Fruit fly (Drosophila melanogaster) whole organism, wandering third instar larva: ENCODE data around the gene CG34134.

ENCODE experiments used
- Abd-B ChIP-seq: fragments of >200 bp; optimal IDR thresholded peaks from 2 replicates; lab custom pipeline; 2017; ENCODE audit warnings: missing biosample characterization, missing genetic modification characterization
- CG32264 ChIP-seq: fragments of 200-800 bp; sonication (Bioruptor generic); optimal IDR thresholded peaks from 2 replicates; lab custom pipeline; 2016; ENCODE audit warnings: missing biosample characterization, missing genetic modification characterization
- CG9705 ChIP-seq: fragments of 200-800 bp; sonication (Bioruptor generic); optimal IDR thresholded peaks from 2 replicates; lab custom pipeline; 2018; ENCODE audit warnings: missing biosample characterization, mild to moderate bottlenecking, missing genetic modification characterization
- CrebA ChIP-seq: fragments of 200-800 bp; sonication (Bioruptor generic); optimal IDR thresholded peaks from 2 replicates; lab custom pipeline; 2016; ENCODE audit warnings: missing biosample characterization, mild to moderate bottlenecking, missing genetic modification characterization, borderline replicate concordance
- Dfd ChIP-seq: fragments of >200 bp; optimal IDR thresholded peaks from 2 replicates; lab custom pipeline; 2017; ENCODE audit warnings: missing biosample characterization, missing genetic modification characterization
- Dif ChIP-seq: fragments of 200-275, 200-300 bp; sonication (Bioruptor generic); optimal IDR thresholded peaks from 2 replicates; lab custom pipeline; 2018; ENCODE audit warnings: missing biosample characterization, missing genetic modification characterization; ENCODE audit not compliant: partially characterized antibody
- GATAd ChIP-seq: sonication (Bioruptor generic); optimal IDR thresholded peaks from 2 replicates; lab custom pipeline; 2016; ENCODE audit warnings: missing biosample characterization, missing genetic modification characterization
- HLH106 ChIP-seq: fragments of 200-800 bp; optimal IDR thresholded peaks from 3 replicates; lab custom pipeline; 2019; ENCODE audit warnings: missing biosample characterization, mild to moderate bottlenecking, missing genetic modification characterization, moderate library complexity
- Hnf4 ChIP-seq: fragments of 200-800 bp; sonication (Bioruptor generic); optimal IDR thresholded peaks from 2 replicates; lab custom pipeline; 2016; ENCODE audit warnings: missing biosample characterization, mild to moderate bottlenecking, missing genetic modification characterization
- Hr78 ChIP-seq: fragments of >200 bp; optimal IDR thresholded peaks from 2 replicates; lab custom pipeline; 2017; ENCODE audit warnings: missing biosample characterization, missing genetic modification characterization
- Hr83 ChIP-seq: fragments of 200-300 bp; sonication (Bioruptor generic); optimal IDR thresholded peaks from 2 replicates; lab custom pipeline; 2016; ENCODE audit warnings: missing biosample characterization, mild to moderate bottlenecking, missing genetic modification characterization, moderate library complexity; ENCODE audit not compliant: poor library complexity, severe bottlenecking
- Jra ChIP-seq: sonication (Bioruptor generic); optimal IDR thresholded peaks from 2 replicates; lab custom pipeline; 2016; ENCODE audit warnings: missing biosample characterization, missing genetic modification characterization
- Mio ChIP-seq: sonication (Bioruptor generic); optimal IDR thresholded peaks from 2 replicates; lab custom pipeline; 2016; ENCODE audit warnings: missing biosample characterization, missing genetic modification characterization
- Myc ChIP-seq: fragments of >200 bp; optimal IDR thresholded peaks from 2 replicates; lab custom pipeline; 2017
- N ChIP-seq: fragments of >200 bp; optimal IDR thresholded peaks from 2 replicates; lab custom pipeline; 2018; ENCODE audit warnings: missing biosample characterization, missing external identifiers, missing genetic modification characterization
- OdsH ChIP-seq: fragments of 200-800 bp; sonication (Bioruptor generic); optimal IDR thresholded peaks from 2 replicates; lab custom pipeline; 2016; ENCODE audit warnings: missing biosample characterization, mild to moderate bottlenecking, missing genetic modification characterization
- Rel ChIP-seq, 2 experiments: fragments of 200-800 bp; sonication (Bioruptor generic) in 1 of 2; optimal IDR thresholded peaks; 2 replicates in 1 of 2; 3 replicates in 1 of 2; lab custom pipeline; 2016 to 2019; ENCODE audit warnings: mild to moderate bottlenecking in 2 of 2, missing biosample characterization in 2 of 2, missing genetic modification characterization in 2 of 2, moderate library complexity in 1 of 2
- Sp1 ChIP-seq: fragments of 200-800 bp; sonication (Bioruptor generic); optimal IDR thresholded peaks from 3 replicates; lab custom pipeline; 2019; ENCODE audit warnings: missing biosample characterization, mild to moderate bottlenecking, missing genetic modification characterization, moderate library complexity
- Vsx2 ChIP-seq: fragments of 200-300, 225-300 bp; sonication (Bioruptor generic); optimal IDR thresholded peaks from 2 replicates; lab custom pipeline; 2018; ENCODE audit warnings: missing biosample characterization, missing genetic modification characterization; ENCODE audit not compliant: partially characterized antibody
- br ChIP-seq: fragments of 200-800 bp; sonication (Bioruptor generic); optimal IDR thresholded peaks from 2 replicates; lab custom pipeline; 2016; ENCODE audit warnings: missing biosample characterization, missing genetic modification characterization
- brk ChIP-seq: fragments of 200-800 bp; sonication (Bioruptor generic); optimal IDR thresholded peaks from 2 replicates; lab custom pipeline; 2016; ENCODE audit warnings: missing biosample characterization, mild to moderate bottlenecking, missing genetic modification characterization
- dl ChIP-seq, 2 experiments: fragments of 175-275, 200-275 bp in 1 of 2; fragments of 200-275 bp in 1 of 2; sonication (Bioruptor generic); optimal IDR thresholded peaks; lab custom pipeline; 2018; ENCODE audit warnings: mild to moderate bottlenecking in 2 of 2, missing biosample characterization in 2 of 2, missing genetic modification characterization in 2 of 2, moderate library complexity in 2 of 2; ENCODE audit not compliant: partially characterized antibody in 2 of 2, insufficient read depth in 1 of 2
- dmrt93B ChIP-seq: fragments of 200-800 bp; sonication (Bioruptor generic); optimal IDR thresholded peaks from 2 replicates; lab custom pipeline; 2018; ENCODE audit warnings: missing biosample characterization, mild to moderate bottlenecking, missing genetic modification characterization
- dsf ChIP-seq: sonication (Bioruptor generic); optimal IDR thresholded peaks from 2 replicates; lab custom pipeline; 2016; ENCODE audit warnings: missing biosample characterization, missing genetic modification characterization, borderline replicate concordance
- ey ChIP-seq: fragments of 200-800 bp; sonication (Bioruptor generic); optimal IDR thresholded peaks from 2 replicates; lab custom pipeline; 2016; ENCODE audit warnings: missing biosample characterization, missing genetic modification characterization
- foxo ChIP-seq, 2 experiments: fragments of 200-800 bp; sonication (Bioruptor generic); optimal IDR thresholded peaks; 2 replicates in 1 of 2; 3 replicates in 1 of 2; lab custom pipeline; 2016 to 2017; ENCODE audit warnings: missing biosample characterization in 2 of 2, missing genetic modification characterization in 2 of 2
- fru ChIP-seq: fragments of 200-800 bp; sonication (Bioruptor generic); optimal IDR thresholded peaks from 3 replicates; lab custom pipeline; 2016; ENCODE audit warnings: missing biosample characterization, mild to moderate bottlenecking, missing genetic modification characterization
- h ChIP-seq: fragments of 200-800 bp; sonication (Bioruptor generic); optimal IDR thresholded peaks from 3 replicates; lab custom pipeline; 2016; ENCODE audit warnings: missing biosample characterization, mild to moderate bottlenecking, missing genetic modification characterization
- jim ChIP-seq: fragments of 175-275, 200-325 bp; sonication (Bioruptor generic); optimal IDR thresholded peaks from 2 replicates; lab custom pipeline; 2016; ENCODE audit warnings: missing biosample characterization, mild to moderate bottlenecking, missing genetic modification characterization
- lola ChIP-seq: fragments of >200 bp; optimal IDR thresholded peaks from 2 replicates; lab custom pipeline; 2017; ENCODE audit warnings: missing biosample characterization, missing genetic modification characterization
- pan ChIP-seq: fragments of >200 bp; optimal IDR thresholded peaks from 2 replicates; lab custom pipeline; 2017
- psq ChIP-seq: fragments of 200-800 bp; sonication (Bioruptor generic); optimal IDR thresholded peaks from 3 replicates; lab custom pipeline; 2017; ENCODE audit warnings: missing biosample characterization, mild to moderate bottlenecking, missing genetic modification characterization, moderate library complexity
- rgr ChIP-seq: fragments of 200-800 bp; sonication (Bioruptor generic); optimal IDR thresholded peaks from 3 replicates; lab custom pipeline; 2016; ENCODE audit warnings: missing biosample characterization, mild to moderate bottlenecking, missing genetic modification characterization
- sage ChIP-seq: fragments of 200-800 bp; sonication (Bioruptor generic); optimal IDR thresholded peaks from 2 replicates; lab custom pipeline; 2016; ENCODE audit warnings: missing biosample characterization, mild to moderate bottlenecking, missing genetic modification characterization
- sv ChIP-seq: fragments of 200-800 bp; sonication (Bioruptor generic); optimal IDR thresholded peaks from 3 replicates; lab custom pipeline; 2016; ENCODE audit warnings: missing biosample characterization, missing genetic modification characterization
- tai ChIP-seq: sonication (Bioruptor generic); optimal IDR thresholded peaks from 2 replicates; lab custom pipeline; 2016; ENCODE audit warnings: missing biosample characterization, missing genetic modification characterization
- usp ChIP-seq: fragments of >200 bp; optimal IDR thresholded peaks from 2 replicates; lab custom pipeline; 2017; ENCODE audit warnings: missing biosample characterization, missing genetic modification characterization
- woc ChIP-seq: sonication (Bioruptor generic); optimal IDR thresholded peaks from 2 replicates; lab custom pipeline; 2016; ENCODE audit warnings: missing biosample characterization, mild to moderate bottlenecking, missing genetic modification characterization

CG34134 gene

dm6 chr2L:8239032-8239650 lies 48.6 kb upstream of the CG34134 start:
- TF ChIP-seq OdsH (GFP tag; lab: Kevin White, UChicago): peak; percentile 27
- TF ChIP-seq CG32264: no peak
- no peak for TF ChIP-seq tai (GFP tag; lab: Kevin White, UChicago)
- no peak for TF ChIP-seq GATAd (GFP tag; lab: Kevin White, UChicago)
- TF ChIP-seq Sp1 (GFP tag; lab: Kevin White, UChicago): no peak
- no peak for TF ChIP-seq dsf (GFP tag; lab: Kevin White, UChicago)
- TF ChIP-seq Rel (GFP tag; optimal IDR thresholded peaks at IDR 0.05; lab: Kevin White, UChicago): no peak
- no peak for TF ChIP-seq Rel (tag; optimal IDR thresholded peaks at IDR 0.05; lab: Kevin White, UChicago)
- TF ChIP-seq dmrt93B: no peak
- no peak for TF ChIP-seq N (GFP tag; lab: Kevin White, UChicago)
- peak; percentile 24 for TF ChIP-seq h (GFP tag; lab: Kevin White, UChicago)
- TF ChIP-seq sage (GFP tag; lab: Kevin White, UChicago): no peak
- no peak for TF ChIP-seq Abd-B (GFP tag; lab: Kevin White, UChicago)

dm6 chr2L:8233571-8233970 lies 43.0 kb upstream of the CG34134 start:
- TF ChIP-seq Myc (lab: Kevin White, UChicago): no peak
- TF ChIP-seq h (GFP tag; lab: Kevin White, UChicago): peak; percentile 21
- TF ChIP-seq pan (lab: Kevin White, UChicago): no peak
- TF ChIP-seq OdsH (GFP tag; lab: Kevin White, UChicago): peak; percentile 15
- TF ChIP-seq sv (GFP tag; lab: Kevin White, UChicago): no peak
- no peak for TF ChIP-seq Rel (GFP tag; optimal IDR thresholded peaks at IDR 0.05; lab: Kevin White, UChicago)
- TF ChIP-seq Rel (tag; optimal IDR thresholded peaks at IDR 0.05; lab: Kevin White, UChicago): peak; percentile 15
- peak; percentile 50 for TF ChIP-seq rgr (GFP tag; lab: Kevin White, UChicago)
- TF ChIP-seq usp (GFP tag; lab: Kevin White, UChicago): no peak
- peak; percentile 42 for TF ChIP-seq br (GFP tag; lab: Kevin White, UChicago)
- TF ChIP-seq Hr83 (GFP tag; lab: Kevin White, UChicago): peak; percentile 20
- peak; percentile 16 for TF ChIP-seq CG9705 (GFP tag; lab: Kevin White, UChicago)
- peak; percentile 27 for TF ChIP-seq Hnf4
- no peak for TF ChIP-seq GATAd (GFP tag; lab: Kevin White, UChicago)
- TF ChIP-seq Sp1 (GFP tag; lab: Kevin White, UChicago): peak; percentile 28

- TF ChIP-seq br (GFP tag; lab: Kevin White, UChicago): peak; percentile 41
- no peak for TF ChIP-seq CrebA
- TF ChIP-seq foxo (GFP tag; optimal IDR thresholded peaks at IDR 0.05; lab: Kevin White, UChicago): peak in 1 of 2 experiments; percentile 34
- no peak for TF ChIP-seq Mio (GFP tag; lab: Kevin White, UChicago)
- TF ChIP-seq sv (GFP tag; lab: Kevin White, UChicago): no peak
- TF ChIP-seq dsf (GFP tag; lab: Kevin White, UChicago): no peak
- TF ChIP-seq CG32264: no peak
- TF ChIP-seq Hnf4: peak; percentile 37
- TF ChIP-seq Dfd (GFP tag; lab: Kevin White, UChicago): no peak
- no peak for TF ChIP-seq dmrt93B
- TF ChIP-seq psq: peak; percentile 3
- no peak for TF ChIP-seq brk (GFP tag; lab: Kevin White, UChicago)
- no peak for TF ChIP-seq Hr83 (GFP tag; lab: Kevin White, UChicago)
- TF ChIP-seq OdsH (GFP tag; lab: Kevin White, UChicago): no peak
- peak; percentile 37 for TF ChIP-seq h (GFP tag; lab: Kevin White, UChicago)
- no peak for TF ChIP-seq lola (GFP tag; lab: Kevin White, UChicago)
- no peak for TF ChIP-seq woc (GFP tag; lab: Kevin White, UChicago)
- no peak for TF ChIP-seq Vsx2 (GFP tag; lab: Kevin White, UChicago)
- no peak for TF ChIP-seq Jra
- TF ChIP-seq HLH106: peak; percentile 14
- TF ChIP-seq Hr78 (GFP tag; lab: Kevin White, UChicago): no peak
- TF ChIP-seq Rel (GFP tag; optimal IDR thresholded peaks at IDR 0.05; lab: Kevin White, UChicago): no peak
- no peak for TF ChIP-seq Rel (tag; optimal IDR thresholded peaks at IDR 0.05; lab: Kevin White, UChicago)
- no peak for TF ChIP-seq Abd-B (GFP tag; lab: Kevin White, UChicago)
- no peak for TF ChIP-seq dl (GFP tag; optimal IDR thresholded peaks at IDR 0.05; lab: Kevin White, UChicago; ENCODE audit: insufficient read depth in 1 of 2, partially characterized antibody in 2 of 2)
- no peak for TF ChIP-seq jim (GFP tag; lab: Kevin White, UChicago)
- TF ChIP-seq sage (GFP tag; lab: Kevin White, UChicago): no peak
- no peak for TF ChIP-seq pan (lab: Kevin White, UChicago)
- TF ChIP-seq N (GFP tag; lab: Kevin White, UChicago): no peak
- TF ChIP-seq ey (GFP tag; lab: Kevin White, UChicago): peak; percentile 42
- no peak for TF ChIP-seq tai (GFP tag; lab: Kevin White, UChicago)
- no peak for TF ChIP-seq Sp1 (GFP tag; lab: Kevin White, UChicago)
- no peak for TF ChIP-seq CG9705 (GFP tag; lab: Kevin White, UChicago)
- no peak for TF ChIP-seq Myc (lab: Kevin White, UChicago)
- peak; percentile 43 for TF ChIP-seq fru (GFP tag; lab: Kevin White, UChicago)
- TF ChIP-seq usp (GFP tag; lab: Kevin White, UChicago): no peak
- TF ChIP-seq Dif (GFP tag; lab: Kevin White, UChicago): no peak
- TF ChIP-seq rgr (GFP tag; lab: Kevin White, UChicago): peak; percentile 42
- TF ChIP-seq, all 38 proteins: peak for 9
Observed at dm6 chr2L:8232389-8232788, 41.8 kb upstream of the CG34134 start.
